Fruit fly (Drosophila melanogaster) whole organism, embryonic: ENCODE data around the gene Syx8.

Source experiments
- Blimp-1 ChIP-seq: fragments of 200-800 bp; sonication (Bioruptor generic); optimal IDR thresholded peaks from 3 replicates; lab custom pipeline; 2018; ENCODE audit warnings: missing biosample characterization, missing genetic modification characterization, mild to moderate bottlenecking, moderate library complexity, missing genetic modification reagents
- CG10462 ChIP-seq: fragments of 200-800 bp; sonication (Bioruptor generic); optimal IDR thresholded peaks from 2 replicates; lab custom pipeline; 2016; ENCODE audit warnings: missing biosample characterization, missing genetic modification characterization
- CG11398 ChIP-seq: fragments of 200-800 bp; sonication (Bioruptor generic); optimal IDR thresholded peaks from 2 replicates; lab custom pipeline; 2016; ENCODE audit warnings: missing biosample characterization, missing genetic modification characterization
- CG11456 ChIP-seq: fragments of 200-800 bp; sonication (Bioruptor generic); IDR thresholded peaks from 3 replicates; pipeline ENCODE4 v1.3.6; 2022; ENCODE audit warnings: missing biosample characterization, missing genetic modification characterization
- CG17568 ChIP-seq: fragments of 200-800 bp; sonication (Bioruptor generic); optimal IDR thresholded peaks from 2 replicates; lab custom pipeline; 2018; ENCODE audit warnings: missing biosample characterization, mild to moderate bottlenecking, missing genetic modification characterization, moderate library complexity
- CG18011 ChIP-seq: fragments of 200-800 bp; sonication (Bioruptor generic); optimal IDR thresholded peaks from 2 replicates; lab custom pipeline; 2017; ENCODE audit warnings: missing biosample characterization, missing genetic modification characterization, mild to moderate bottlenecking, moderate library complexity, missing genotype
- CG1832 ChIP-seq: fragments of 200-800 bp; sonication (Bioruptor generic); optimal IDR thresholded peaks from 2 replicates; lab custom pipeline; 2017; ENCODE audit warnings: missing biosample characterization, mild to moderate bottlenecking, missing genetic modification characterization, inconsistent platforms
- CG30020 ChIP-seq: fragments of 200-800 bp; optimal IDR thresholded peaks from 2 replicates; lab custom pipeline; 2019; ENCODE audit warnings: missing biosample characterization, mild to moderate bottlenecking, missing genetic modification characterization, moderate library complexity
- CG34224 ChIP-seq: fragments of 200-800 bp; sonication (Bioruptor generic); IDR thresholded peaks from 3 replicates; pipeline ENCODE4 v1.3.6; 2022; ENCODE audit warnings: missing biosample characterization, missing genetic modification characterization; ENCODE audit not compliant: partially characterized antibody
- CG4282 ChIP-seq: fragments of 200-800 bp; sonication (Bioruptor generic); optimal IDR thresholded peaks from 2 replicates; lab custom pipeline; 2016; ENCODE audit warnings: missing biosample characterization, missing genetic modification characterization
- CG7357 ChIP-seq: fragments of 200-800 bp; sonication (Bioruptor generic); IDR thresholded peaks from 3 replicates; pipeline ENCODE4 v1.3.6; 2022; ENCODE audit warnings: missing biosample characterization, missing genetic modification characterization
- CG7928 ChIP-seq: fragments of 200-800 bp; sonication (Bioruptor generic); optimal IDR thresholded peaks from 2 replicates; lab custom pipeline; 2017; ENCODE audit warnings: missing biosample characterization, mild to moderate bottlenecking, missing genetic modification characterization
- CG9932 ChIP-seq: fragments of 200-800 bp; sonication (Bioruptor generic); IDR thresholded peaks from 2 replicates; pipeline ENCODE4 v1.3.6; 2022; ENCODE audit warnings: missing biosample characterization, missing genetic modification characterization
- Camta ChIP-seq: fragments of 200-800 bp; sonication (Bioruptor generic); optimal IDR thresholded peaks from 2 replicates; lab custom pipeline; 2016; ENCODE audit warnings: missing biosample characterization, missing genetic modification characterization
- Dbx ChIP-seq: fragments of 200-800 bp; sonication (Bioruptor generic); IDR thresholded peaks from 3 replicates; pipeline ENCODE4 v1.3.6; 2022; ENCODE audit warnings: missing biosample characterization, missing genetic modification characterization
- Fer1 ChIP-seq: fragments of 200-800 bp; sonication (Bioruptor generic); optimal IDR thresholded peaks from 2 replicates; lab custom pipeline; 2017; ENCODE audit warnings: missing biosample characterization, mild to moderate bottlenecking, missing genetic modification characterization
- GATAe ChIP-seq: fragments of 200-800 bp; sonication (Bioruptor generic); conservative IDR thresholded peaks from 2 replicates; pipeline ENCODE4 v1.3.6; 2022; ENCODE audit warnings: missing biosample characterization, missing genetic modification characterization
- HHEX ChIP-seq: fragments of 200-800 bp; sonication (Bioruptor generic); optimal IDR thresholded peaks from 3 replicates; lab custom pipeline; 2017; ENCODE audit warnings: missing biosample characterization, mild to moderate bottlenecking, missing genetic modification characterization, missing genetic modification reagents
- HLH3B ChIP-seq: fragments of 200-800 bp; sonication (Bioruptor generic); IDR thresholded peaks from 2 replicates; pipeline ENCODE4 v1.3.6; 2022; ENCODE audit warnings: missing biosample characterization, missing genetic modification characterization
- HLHmδ ChIP-seq: fragments of 200-800 bp; sonication (Bioruptor generic); optimal IDR thresholded peaks from 2 replicates; lab custom pipeline; 2018; ENCODE audit warnings: missing biosample characterization, mild to moderate bottlenecking, missing genetic modification characterization, moderate library complexity
- Hr51 ChIP-seq, 2 experiments: fragments of 200-800 bp; sonication (Bioruptor generic); optimal IDR thresholded peaks; 2 replicates in 1 of 2; 3 replicates in 1 of 2; lab custom pipeline; 2016 to 2018; ENCODE audit warnings: missing biosample characterization in 2 of 2, missing genetic modification characterization in 2 of 2, mild to moderate bottlenecking in 1 of 2, moderate library complexity in 1 of 2
- MBD-R2 ChIP-seq: fragments of 200-800 bp; sonication (Bioruptor generic); IDR thresholded peaks from 2 replicates; pipeline ENCODE4 v1.3.6; 2022; ENCODE audit warnings: missing biosample characterization, missing genetic modification characterization
- Mrtf ChIP-seq: fragments of 200-800 bp; sonication (Bioruptor generic); IDR thresholded peaks from 3 replicates; pipeline ENCODE4 v1.3.6; 2022; ENCODE audit warnings: missing biosample characterization, missing genetic modification characterization
- Rfx ChIP-seq: fragments of 200-800 bp; sonication (Bioruptor generic); IDR thresholded peaks from 2 replicates; pipeline ENCODE4 v1.3.6; 2022; ENCODE audit warnings: missing biosample characterization, missing genetic modification characterization
- Spps ChIP-seq: fragments of 200-800 bp; sonication (Bioruptor generic); optimal IDR thresholded peaks from 2 replicates; lab custom pipeline; 2018; ENCODE audit warnings: missing biosample characterization, mild to moderate bottlenecking, missing genetic modification characterization
- Sry-β ChIP-seq: fragments of 200-800 bp; sonication (Bioruptor generic); optimal IDR thresholded peaks from 2 replicates; lab custom pipeline; 2018; ENCODE audit warnings: missing biosample characterization, mild to moderate bottlenecking, missing genetic modification characterization, moderate library complexity
- ac ChIP-seq: fragments of 200-800 bp; sonication (Bioruptor generic); optimal IDR thresholded peaks from 3 replicates; lab custom pipeline; 2017; ENCODE audit warnings: missing biosample characterization, mild to moderate bottlenecking, missing genetic modification characterization
- cas ChIP-seq: fragments of 200-800 bp; sonication (Bioruptor generic); IDR thresholded peaks from 2 replicates; pipeline ENCODE4 v1.3.6; 2022; ENCODE audit warnings: missing biosample characterization, missing genetic modification characterization
- cato ChIP-seq: fragments of 200-800 bp; sonication (Bioruptor generic); optimal IDR thresholded peaks from 2 replicates; lab custom pipeline; 2016; ENCODE audit warnings: missing biosample characterization, missing genetic modification characterization, borderline replicate concordance
- dati ChIP-seq: fragments of 200-800 bp; sonication (Bioruptor generic); IDR thresholded peaks from 2 replicates; pipeline ENCODE4 v1.3.6; 2022; ENCODE audit warnings: missing biosample characterization, missing genetic modification characterization
- en ChIP-seq: fragments of 200-800 bp; sonication (Bioruptor generic); optimal IDR thresholded peaks from 2 replicates; lab custom pipeline; 2016; ENCODE audit warnings: missing biosample characterization, missing genetic modification characterization
- gsb ChIP-seq: fragments of 200-800 bp; sonication (Bioruptor generic); IDR thresholded peaks from 2 replicates; pipeline ENCODE4 v1.3.6; 2022; ENCODE audit warnings: missing biosample characterization, missing genetic modification characterization
- inv ChIP-seq: fragments of 200-800 bp; sonication (Bioruptor generic); IDR thresholded peaks from 2 replicates; pipeline ENCODE4 v1.3.6; 2022; ENCODE audit warnings: missing biosample characterization, missing genetic modification characterization; ENCODE audit not compliant: partially characterized antibody
- kni ChIP-seq: fragments of 200-800 bp; sonication (Bioruptor generic); optimal IDR thresholded peaks from 3 replicates; lab custom pipeline; 2017; ENCODE audit warnings: mild to moderate bottlenecking, missing biosample characterization, missing genetic modification reagents, missing genetic modification characterization
- lmd ChIP-seq: fragments of 200-800 bp; sonication (Bioruptor generic); IDR thresholded peaks from 2 replicates; pipeline ENCODE4 v1.3.6; 2022; ENCODE audit warnings: missing biosample characterization, missing genetic modification characterization
- nmo ChIP-seq: fragments of 200-800 bp; sonication (Bioruptor generic); optimal IDR thresholded peaks from 2 replicates; lab custom pipeline; 2018; ENCODE audit warnings: missing biosample characterization, mild to moderate bottlenecking, missing genetic modification characterization, moderate library complexity
- nom ChIP-seq: fragments of 200-800 bp; sonication (Bioruptor generic); optimal IDR thresholded peaks from 2 replicates; lab custom pipeline; 2017; ENCODE audit warnings: missing biosample characterization, missing genetic modification characterization, mild to moderate bottlenecking, moderate library complexity, missing genetic modification reagents
- oc ChIP-seq: fragments of 200-800 bp; sonication (Bioruptor generic); optimal IDR thresholded peaks from 2 replicates; lab custom pipeline; 2018; ENCODE audit warnings: missing biosample characterization, mild to moderate bottlenecking, missing genetic modification characterization, moderate library complexity
- pfk ChIP-seq: fragments of 200-800 bp; sonication (Bioruptor generic); optimal IDR thresholded peaks from 2 replicates; lab custom pipeline; 2018; ENCODE audit warnings: missing biosample characterization, mild to moderate bottlenecking, missing genetic modification characterization, moderate library complexity
- prd ChIP-seq, 3 experiments: fragments of >200 bp in 2 of 3; fragments of 200-800 bp in 1 of 3; sonication (Bioruptor generic) in 1 of 3; optimal IDR thresholded peaks in 2 of 3; IDR thresholded peaks in 1 of 3; 2 replicates in 2 of 3; 3 replicates in 1 of 3; pipeline versions ENCODE4 v1.3.6 to Lab custom; 2017 to 2022; ENCODE audit warnings: missing biosample characterization in 1 of 3, missing genetic modification characterization in 1 of 3
- psq ChIP-seq: fragments of 200-800 bp; sonication (Bioruptor generic); optimal IDR thresholded peaks from 2 replicates; lab custom pipeline; 2017; ENCODE audit warnings: missing biosample characterization, missing genetic modification characterization
- ro ChIP-seq: fragments of 200-800 bp; sonication (Bioruptor generic); IDR thresholded peaks from 2 replicates; pipeline ENCODE4 v1.3.6; 2022; ENCODE audit warnings: missing biosample characterization, missing genetic modification characterization
- slbo ChIP-seq: fragments of 200-800 bp; sonication (Bioruptor generic); IDR thresholded peaks from 2 replicates; pipeline ENCODE4 v1.3.6; 2022; ENCODE audit warnings: missing biosample characterization, missing genetic modification characterization
- sr ChIP-seq: fragments of 200-800 bp; sonication (Bioruptor generic); IDR thresholded peaks from 3 replicates; pipeline ENCODE4 v1.3.6; 2022; ENCODE audit warnings: missing biosample characterization, missing genetic modification characterization
- stwl ChIP-seq: fragments of 200-800 bp; sonication (Bioruptor generic); optimal IDR thresholded peaks from 3 replicates; lab custom pipeline; 2018; ENCODE audit warnings: missing biosample characterization, mild to moderate bottlenecking, missing genetic modification characterization, moderate library complexity
- sug ChIP-seq: fragments of 200-800 bp; optimal IDR thresholded peaks from 2 replicates; lab custom pipeline; 2019; ENCODE audit warnings: missing biosample characterization, mild to moderate bottlenecking, missing genetic modification characterization, moderate library complexity
- ttk ChIP-seq: fragments of 200-800 bp; sonication (Bioruptor generic); IDR thresholded peaks from 2 replicates; pipeline ENCODE4 v2.1.2; 2022; ENCODE audit warnings: missing biosample characterization, missing genetic modification characterization
- zf30C ChIP-seq: fragments of 200-800 bp; sonication (Bioruptor generic); optimal IDR thresholded peaks from 3 replicates; lab custom pipeline; 2018; ENCODE audit warnings: missing biosample characterization, mild to moderate bottlenecking, missing genetic modification characterization

Gene Syx8

dm6 chr3L:16612972-16613371 is 26.1 kb upstream of the Syx8 start (continued):
- TF ChIP-seq stwl (tag; lab: Kevin White, UChicago) (no peak), dati (GFP tag; lab: Robert Waterston, UW) (no peak), prd (optimal IDR thresholded peaks at IDR 0.05; lab: Kevin White, UChicago) (no peak), prd (GFP tag; IDR thresholded peaks at IDR 0.05; lab: Robert Waterston, UW) (0 out of 3 replicates have a peak, but pooled peaks have one; percentile 24), Rfx (GFP tag; lab: Robert Waterston, UW) (peak; percentile 47; the same call in 1 of the 2 replicates), HLH3B (GFP tag; lab: Robert Waterston, UW) (no peak), CG1832 (GFP tag; lab: Kevin White, UChicago) (no peak), MBD-R2 (GFP tag; lab: Robert Waterston, UW) (peak; percentile 25; the same call in 1 of the 2 replicates), sr (GFP tag; lab: Robert Waterston, UW) (no peak), CG4282 (GFP tag; lab: Kevin White, UChicago) (no peak), HHEX (GFP tag; lab: Kevin White, UChicago) (no peak), inv (no peak), sug (tag; lab: Kevin White, UChicago) (peak; percentile 71), Blimp-1 (GFP tag; lab: Kevin White, UChicago) (no peak), lmd (GFP tag; lab: Robert Waterston, UW) (no peak), slbo (GFP tag; lab: Robert Waterston, UW) (peak; percentile 49), CG18011 (GFP tag; lab: Kevin White, UChicago) (no peak), kni (GFP tag; lab: Kevin White, UChicago) (no peak), CG10462 (GFP tag; lab: Kevin White, UChicago) (no peak), nom (GFP tag; lab: Kevin White, UChicago) (no peak)

- TF ChIP-seq inv (peak; percentile 72), CG17568 (GFP tag; lab: Kevin White, UChicago) (peak; percentile 74), Hr51 (GFP tag; optimal IDR thresholded peaks at IDR 0.05; lab: Kevin White, UChicago) (peak; percentile 76 to 78), oc (tag; lab: Kevin White, UChicago) (peak; percentile 44), CG9932 (peak; percentile 91), ro (GFP tag; lab: Robert Waterston, UW) (0 out of 2 replicates have a peak, but pooled peaks have one; percentile 28), cas (GFP tag; lab: Robert Waterston, UW) (peak; percentile 63; the same call in 1 of the 2 replicates), CG11456 (GFP tag; lab: Robert Waterston, UW) (peak; percentile 82), Camta (peak; percentile 69), gsb (no peak), ttk (GFP tag; lab: Robert Waterston, UW) (peak; percentile 68), cato (GFP tag; lab: Kevin White, UChicago) (peak; percentile 35), zf30C (GFP tag; lab: Kevin White, UChicago) (no peak), CG11398 (GFP tag; lab: Kevin White, UChicago) (peak; percentile 5), Dbx (GFP tag; lab: Robert Waterston, UW) (peak; percentile 86), GATAe (GFP tag; lab: Robert Waterston, UW) (no peak), CG30020 (tag; lab: Kevin White, UChicago) (peak; percentile 79), CG7928 (GFP tag; lab: Kevin White, UChicago) (peak; percentile 88), Fer1 (GFP tag; lab: Kevin White, UChicago) (peak; percentile 80), Spps (tag; lab: Kevin White, UChicago) (peak; percentile 25), Mrtf (peak; percentile 68), HLHmδ (no peak), Sry-β (GFP tag; lab: Kevin White, UChicago) (no peak), CG7357 (GFP tag; lab: Robert Waterston, UW) (0 out of 3 replicates have a peak, but pooled peaks have one; percentile 30), ac (GFP tag; lab: Kevin White, UChicago) (no peak), stwl (tag; lab: Kevin White, UChicago) (peak; percentile 70), nmo (GFP tag; lab: Kevin White, UChicago) (peak; percentile 88), psq (GFP tag; lab: Kevin White, UChicago) (peak; percentile 47), pfk (GFP tag; lab: Kevin White, UChicago) (no peak), en (GFP tag; lab: Kevin White, UChicago) (peak; percentile 47), CG34224 (GFP tag; lab: Robert Waterston, UW) (peak; percentile 87)
Observed at dm6 chr3L:16612152-16612551, 25.3 kb upstream of the Syx8 start, which contains the start of gene CG4101. Gene CG4101 (plus strand): TSS chr3L:16612486.
